Fruit fly (Drosophila melanogaster): Measurements from ENCODE around the gene CG33159.

CG33159 gene

DNA sequence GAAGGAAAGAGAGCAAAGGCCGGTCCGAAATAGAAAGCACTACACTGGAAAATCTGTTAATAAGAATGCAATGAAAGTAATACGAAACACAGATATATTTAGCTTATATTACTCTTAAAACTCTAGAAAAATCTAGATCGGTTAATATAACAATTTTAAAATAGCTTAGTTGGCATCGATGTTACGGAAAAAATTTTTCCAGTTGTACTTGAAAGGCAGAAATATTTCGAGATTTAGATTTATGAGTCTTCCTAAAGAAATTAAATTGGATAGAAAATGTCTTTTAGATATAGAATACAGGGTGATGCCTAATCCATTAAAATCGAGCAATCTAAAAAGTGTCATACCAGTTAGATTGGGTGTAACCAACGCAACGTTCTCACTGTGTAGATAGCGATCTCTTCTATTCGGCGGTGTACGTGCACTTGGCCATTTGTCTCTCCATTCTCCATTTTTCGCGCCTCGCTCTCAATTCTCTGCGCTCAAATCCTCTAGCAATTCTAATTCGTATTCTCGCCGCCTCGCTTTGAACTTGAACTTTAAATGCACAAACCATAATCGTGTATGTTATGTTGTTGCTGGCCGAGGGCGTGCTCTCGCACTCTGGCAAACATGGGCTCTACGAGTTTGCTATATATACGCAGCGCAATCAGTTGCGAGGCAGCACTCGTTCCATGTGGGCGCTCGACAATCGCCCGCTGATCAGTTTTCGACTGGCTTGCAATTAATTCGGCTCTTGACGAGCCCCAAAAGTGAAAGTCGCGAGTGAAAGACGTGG, 45.9 kb upstream of the CG33159 start (continued):
- TF ChIP-seq sna (GFP tag; IDR thresholded peaks at IDR 0.05; ENCODE audit: partially characterized antibody), result no peak
- TF ChIP-seq Antp (GFP tag; optimal IDR thresholded peaks at IDR 0.05), result peak; percentile 89
- TF ChIP-seq jigr1 (GFP tag; IDR thresholded peaks at IDR 0.05), result peak; percentile 87
- TF ChIP-seq nau (GFP tag; optimal IDR thresholded peaks at IDR 0.05), result peak; percentile 93
- TF ChIP-seq Dek (tag; optimal IDR thresholded peaks at IDR 0.05), result peak; percentile 89
- no peak for TF ChIP-seq sc (optimal IDR thresholded peaks at IDR 0.05)
- TF ChIP-seq sc (GFP tag; optimal IDR thresholded peaks at IDR 0.05), result peak; percentile 98
- peak; percentile 77 for TF ChIP-seq stc (GFP tag; IDR thresholded peaks at IDR 0.05)
- peak; percentile 92 for TF ChIP-seq chn (GFP tag; optimal IDR thresholded peaks at IDR 0.05)
- TF ChIP-seq CG3726 (GFP tag; IDR thresholded peaks at IDR 0.05), result peak; percentile 64; the same call in 2 of the 3 replicates
- TF ChIP-seq Sin3A (optimal IDR thresholded peaks at IDR 0.05), result no peak
- TF ChIP-seq Spps (tag; optimal IDR thresholded peaks at IDR 0.05), result peak; percentile 80
- TF ChIP-seq Kr (GFP tag; optimal IDR thresholded peaks at IDR 0.05), result peak; percentile 15
- no peak; the same call in none of the 2 replicates for TF ChIP-seq wdn (GFP tag; IDR thresholded peaks at IDR 0.05)
- peak; percentile 29; the same call in 1 of the 2 replicates for TF ChIP-seq CG10321 (GFP tag; IDR thresholded peaks at IDR 0.05)
- TF ChIP-seq Mrtf (GFP tag; IDR thresholded peaks at IDR 0.05), result peak; percentile 81
- TF ChIP-seq Med (GFP tag), result peak; percentile 97
- peak; percentile 90 for TF ChIP-seq pb (GFP tag; optimal IDR thresholded peaks at IDR 0.05)
- no peak; the same call in 1 of the 3 replicates for TF ChIP-seq ase (GFP tag; IDR thresholded peaks at IDR 0.05)
- peak; percentile 86 for TF ChIP-seq tgo (GFP tag; IDR thresholded peaks at IDR 0.05)
- TF ChIP-seq CG7357 (GFP tag; IDR thresholded peaks at IDR 0.05), result peak; percentile 86
- TF ChIP-seq gro (GFP tag; optimal IDR thresholded peaks at IDR 0.05), result peak; percentile 88
- TF ChIP-seq tin (GFP tag; optimal IDR thresholded peaks at IDR 0.05), result peak; percentile 96
- no peak for TF ChIP-seq CG43689 (GFP tag; IDR thresholded peaks at IDR 0.05)
- peak; percentile 96 for TF ChIP-seq CG31441 (GFP tag; IDR thresholded peaks at IDR 0.05)
- TF ChIP-seq Xrp1 (GFP tag; IDR thresholded peaks at IDR 0.05), result peak; percentile 88
- TF ChIP-seq CG34224 (GFP tag; IDR thresholded peaks at IDR 0.05; ENCODE audit: partially characterized antibody), result no peak; the same call in 2 of the 3 replicates
- TF ChIP-seq D (optimal IDR thresholded peaks at IDR 0.05), result no peak
- TF ChIP-seq D (GFP tag; optimal IDR thresholded peaks at IDR 0.05), result peak; percentile 97
- peak; percentile 19 to 69 for TF ChIP-seq insv (GFP tag; optimal IDR thresholded peaks at IDR 0.05)
- no peak for TF ChIP-seq Opbp (GFP tag; IDR thresholded peaks at IDR 0.05; ENCODE audit: partially characterized antibody)
- TF ChIP-seq NFAT (GFP tag; IDR thresholded peaks at IDR 0.05), result peak; percentile 83
- peak; percentile 90 for TF ChIP-seq esg (GFP tag; conservative IDR thresholded peaks at IDR 0.05)
- TF ChIP-seq CG15073 (GFP tag; optimal IDR thresholded peaks at IDR 0.05), result peak; percentile 76
- no peak for TF ChIP-seq hth (optimal IDR thresholded peaks at IDR 0.05)
- TF ChIP-seq Eip74EF (GFP tag; optimal IDR thresholded peaks at IDR 0.05), result peak in 1 of 2 experiments; percentile 95
- TF ChIP-seq CG30403 (GFP tag; optimal IDR thresholded peaks at IDR 0.05), result peak; percentile 98
- peak; percentile 63 for TF ChIP-seq Elba2 (GFP tag; optimal IDR thresholded peaks at IDR 0.05)
- TF ChIP-seq CG17361 (GFP tag; IDR thresholded peaks at IDR 0.05), result peak; percentile 99
- TF ChIP-seq tx (GFP tag; optimal IDR thresholded peaks at IDR 0.05), result peak; percentile 95
- peak; percentile 88 for TF ChIP-seq H15 (GFP tag; IDR thresholded peaks at IDR 0.05)
- TF ChIP-seq CG2116 (GFP tag; optimal IDR thresholded peaks at IDR 0.05), result peak; percentile 68
- peak; percentile 73 for TF ChIP-seq CG17802 (tag; optimal IDR thresholded peaks at IDR 0.05)
- TF ChIP-seq ara (GFP tag; IDR thresholded peaks at IDR 0.05), result peak; percentile 80
- TF ChIP-seq Hr39 (optimal IDR thresholded peaks at IDR 0.05), result no peak
- TF ChIP-seq Nf-YC (tag; optimal IDR thresholded peaks at IDR 0.05), result peak; percentile 86
- peak; percentile 98 for TF ChIP-seq CG12659 (GFP tag; optimal IDR thresholded peaks at IDR 0.05)
- peak; percentile 85 for TF ChIP-seq Myb (GFP tag; optimal IDR thresholded peaks at IDR 0.05)
- peak; percentile 83 for TF ChIP-seq run (tag; optimal IDR thresholded peaks at IDR 0.05)
- TF ChIP-seq gfzf (GFP tag; optimal IDR thresholded peaks at IDR 0.05), result no peak
- TF ChIP-seq tio (GFP tag; optimal IDR thresholded peaks at IDR 0.05), result peak; percentile 98
